Worm (Caenorhabditis elegans) whole organism, L1 larva: ENCODE measurements around the gene C39E6.2.

Experiments used
- aha-1 ChIP-seq: fragments of 150-350 bp; optimal IDR thresholded peaks from 2 replicates; lab custom pipeline; 2014; ENCODE audit warnings: missing biosample characterization, missing genetic modification characterization
- alr-1 ChIP-seq: fragments of 200-800 bp; sonication (Bioruptor generic); optimal IDR thresholded peaks from 2 replicates; lab custom pipeline; 2018; ENCODE audit warnings: borderline replicate concordance, mild to moderate bottlenecking, missing genetic modification characterization, missing compliant biosample characterization
- blmp-1 ChIP-seq: fragments of 150-350 bp; optimal IDR thresholded peaks from 2 replicates; lab custom pipeline; 2014; ENCODE audit warnings: missing biosample characterization, missing genetic modification characterization
- ceh-88 ChIP-seq: fragments of 200-800 bp; sonication (Bioruptor generic); IDR thresholded peaks from 2 replicates; pipeline ENCODE4 v1.3.6; 2022; ENCODE audit warnings: missing genetic modification characterization, missing compliant biosample characterization
- ceh-90 ChIP-seq: sonication (generic microtip); optimal IDR thresholded peaks from 2 replicates; lab custom pipeline; 2016; ENCODE audit warnings: missing genetic modification characterization, missing compliant biosample characterization
- ces-1 ChIP-seq: fragments of 150-350 bp; optimal IDR thresholded peaks from 2 replicates; lab custom pipeline; 2014; ENCODE audit warnings: missing biosample characterization, missing genetic modification reagents, missing genetic modification characterization
- dpl-1 ChIP-seq, 3 experiments: fragments of 150-350 bp in 2 of 3; sonication (generic microtip) in 1 of 3; optimal IDR thresholded peaks; 2 replicates each; lab custom pipeline; 2014 to 2017; ENCODE audit warnings: missing biosample characterization in 3 of 3, missing genetic modification characterization in 3 of 3, missing genetic modification reagents in 3 of 3
- efl-1 ChIP-seq, 4 experiments: fragments of 150-350 bp; optimal IDR thresholded peaks in 3 of 4; peaks in 1 of 4; 1 replicate in 1 of 4; 2 replicates in 3 of 4; lab custom pipeline; 2014; ENCODE audit warnings: missing biosample characterization in 2 of 4, missing genetic modification characterization in 2 of 4, missing genetic modification reagents in 2 of 4
- elt-2 ChIP-seq: sonication (generic microtip); optimal IDR thresholded peaks from 2 replicates; lab custom pipeline; 2016; ENCODE audit warnings: missing genetic modification characterization, mild to moderate bottlenecking, inconsistent platforms, missing compliant biosample characterization, missing genetic modification reagents
- grh-1 ChIP-seq: fragments of 200-800 bp; sonication (Bioruptor generic); IDR thresholded peaks from 2 replicates; pipeline ENCODE4 v1.3.6; 2022; ENCODE audit warnings: missing genetic modification reagents, missing genetic modification characterization, missing compliant biosample characterization
- hlh-17 ChIP-seq: fragments of 200-800 bp; sonication (Bioruptor generic); optimal IDR thresholded peaks from 2 replicates; lab custom pipeline; 2018; ENCODE audit warnings: missing genetic modification characterization, mild to moderate bottlenecking, missing compliant biosample characterization, moderate library complexity, borderline replicate concordance
- hpl-2 ChIP-seq: fragments of 150-350 bp; optimal IDR thresholded peaks from 2 replicates; lab custom pipeline; 2014; ENCODE audit warnings: missing biosample characterization, missing genetic modification reagents, missing genetic modification characterization
- irx-1 ChIP-seq: sonication (generic microtip); optimal IDR thresholded peaks from 2 replicates; lab custom pipeline; 2016; ENCODE audit warnings: missing genetic modification characterization, missing compliant biosample characterization
- isw-1 ChIP-seq: fragments of 200-800 bp; sonication (Bioruptor generic); IDR thresholded peaks from 2 replicates; pipeline ENCODE4 v1.3.6; 2022; ENCODE audit warnings: missing genetic modification characterization, missing compliant biosample characterization
- jun-1 ChIP-seq: fragments of 150-350 bp; optimal IDR thresholded peaks from 2 replicates; lab custom pipeline; 2014; ENCODE audit warnings: missing biosample characterization, missing genetic modification reagents, missing genetic modification characterization
- lin-14 ChIP-seq: fragments of 200-800 bp; sonication (Bioruptor generic); optimal IDR thresholded peaks from 2 replicates; lab custom pipeline; 2018; ENCODE audit warnings: mild to moderate bottlenecking, missing genetic modification characterization, moderate library complexity, missing compliant biosample characterization
- lin-35 ChIP-seq, 2 experiments: fragments of 150-350 bp; optimal IDR thresholded peaks; 2 replicates each; lab custom pipeline; 2014; ENCODE audit warnings: missing biosample characterization in 2 of 2, missing genetic modification characterization in 2 of 2, missing genetic modification reagents in 2 of 2
- lin-39 ChIP-seq: fragments of 150-350 bp; optimal IDR thresholded peaks from 2 replicates; lab custom pipeline; 2014; ENCODE audit warnings: missing biosample characterization, missing genetic modification reagents, missing genetic modification characterization
- lir-3 ChIP-seq: sonication (generic microtip); optimal IDR thresholded peaks from 2 replicates; lab custom pipeline; 2016; ENCODE audit warnings: mild to moderate bottlenecking, missing genetic modification characterization, moderate library complexity, missing compliant biosample characterization; ENCODE audit not compliant: poor library complexity
- lsy-2 ChIP-seq, 2 experiments: fragments of 150-350 bp; optimal IDR thresholded peaks; 2 replicates each; lab custom pipeline; 2014; ENCODE audit warnings: missing biosample characterization in 2 of 2, missing genetic modification characterization in 2 of 2
- mdl-1 ChIP-seq, 2 experiments: fragments of 150-350 bp; optimal IDR thresholded peaks; 2 replicates each; lab custom pipeline; 2014 to 2017; ENCODE audit warnings: missing biosample characterization in 2 of 2, missing genetic modification characterization in 2 of 2, inconsistent platforms in 1 of 2
- nhr-11 ChIP-seq: fragments of 150-350 bp; optimal IDR thresholded peaks from 2 replicates; lab custom pipeline; 2014; ENCODE audit warnings: missing biosample characterization, missing genetic modification characterization
- nhr-19 ChIP-seq: fragments of 200-800 bp; sonication (Bioruptor generic); conservative IDR thresholded peaks from 2 replicates; pipeline ENCODE4 v1.3.6; 2022; ENCODE audit warnings: missing genetic modification characterization, missing compliant biosample characterization
- nhr-20 ChIP-seq: sonication (generic microtip); optimal IDR thresholded peaks from 2 replicates; lab custom pipeline; 2016; ENCODE audit warnings: mild to moderate bottlenecking, missing genetic modification characterization, missing compliant biosample characterization
- nhr-237 ChIP-seq: fragments of 150-350 bp; optimal IDR thresholded peaks from 2 replicates; lab custom pipeline; 2014; ENCODE audit warnings: missing biosample characterization, missing genetic modification characterization
- nhr-28 ChIP-seq: fragments of 150-350 bp; optimal IDR thresholded peaks from 2 replicates; lab custom pipeline; 2014; ENCODE audit warnings: missing biosample characterization, missing genetic modification characterization
- nhr-47 ChIP-seq: sonication (generic microtip); optimal IDR thresholded peaks from 2 replicates; lab custom pipeline; 2016; ENCODE audit warnings: mild to moderate bottlenecking, missing genetic modification characterization, moderate library complexity, missing compliant biosample characterization
- nhr-71 ChIP-seq: sonication (generic microtip); optimal IDR thresholded peaks from 2 replicates; lab custom pipeline; 2016; ENCODE audit warnings: mild to moderate bottlenecking, missing genetic modification characterization, moderate library complexity, missing compliant biosample characterization
- nhr-76 ChIP-seq: sonication (generic microtip); optimal IDR thresholded peaks from 2 replicates; lab custom pipeline; 2017; ENCODE audit warnings: missing biosample characterization, missing genetic modification characterization
- nhr-85 ChIP-seq: sonication (generic microtip); peaks from one replicate; lab custom pipeline; 2016; ENCODE audit warnings: missing genetic modification characterization, inconsistent platforms, missing compliant biosample characterization
- nhr-90 ChIP-seq: sonication (generic microtip); optimal IDR thresholded peaks from 2 replicates; lab custom pipeline; 2016; ENCODE audit warnings: mild to moderate bottlenecking, missing genetic modification characterization, missing compliant biosample characterization; ENCODE audit not compliant: poor library complexity
- pag-3 ChIP-seq: sonication (generic microtip); optimal IDR thresholded peaks from 2 replicates; lab custom pipeline; 2017; ENCODE audit warnings: missing genetic modification characterization, mild to moderate bottlenecking, missing compliant biosample characterization, antibody characterized with exemption, borderline replicate concordance; ENCODE audit not compliant: insufficient read depth
- pax-3 ChIP-seq: fragments of 200-800 bp; sonication (Bioruptor generic); optimal IDR thresholded peaks from 2 replicates; lab custom pipeline; 2018; ENCODE audit warnings: mild to moderate bottlenecking, missing genetic modification characterization, moderate library complexity, missing compliant biosample characterization
- pqm-1 ChIP-seq: sonication (generic microtip); optimal IDR thresholded peaks from 3 replicates; lab custom pipeline; 2017; ENCODE audit warnings: missing biosample characterization, missing genetic modification characterization
- rnt-1 ChIP-seq: sonication (generic microtip); optimal IDR thresholded peaks from 2 replicates; lab custom pipeline; 2016; ENCODE audit warnings: mild to moderate bottlenecking, missing genetic modification characterization, moderate library complexity, missing compliant biosample characterization
- snpc-4 ChIP-seq: fragments of 150-350 bp; optimal IDR thresholded peaks from 2 replicates; lab custom pipeline; 2014; ENCODE audit warnings: missing biosample characterization, missing genetic modification characterization
- snu-23 ChIP-seq: sonication (generic microtip); optimal IDR thresholded peaks from 2 replicates; lab custom pipeline; 2016; ENCODE audit warnings: missing genetic modification characterization, missing compliant biosample characterization
- sox-4 ChIP-seq: sonication (generic microtip); optimal IDR thresholded peaks from 2 replicates; lab custom pipeline; 2016; ENCODE audit warnings: missing genetic modification characterization, missing compliant biosample characterization
- sup-37 ChIP-seq: fragments of 200-800 bp; sonication (Bioruptor generic); optimal IDR thresholded peaks from 2 replicates; lab custom pipeline; 2018; ENCODE audit warnings: mild to moderate bottlenecking, missing genetic modification characterization, missing compliant biosample characterization
- tbx-2 ChIP-seq: sonication (generic microtip); optimal IDR thresholded peaks from 2 replicates; lab custom pipeline; 2016; ENCODE audit warnings: missing genetic modification characterization, missing compliant biosample characterization
- tlp-1 ChIP-seq: fragments of 150-350 bp; optimal IDR thresholded peaks from 2 replicates; lab custom pipeline; 2014; ENCODE audit warnings: missing biosample characterization, missing genetic modification characterization
- unc-130 ChIP-seq: fragments of 150-350 bp; optimal IDR thresholded peaks from 2 replicates; lab custom pipeline; 2017; ENCODE audit warnings: missing biosample characterization, missing genetic modification characterization, inconsistent platforms
- unc-30 ChIP-seq: sonication (generic microtip); optimal IDR thresholded peaks from 2 replicates; lab custom pipeline; 2017; ENCODE audit warnings: missing biosample characterization, missing genetic modification characterization
- unc-62 ChIP-seq: fragments of 150-350 bp; optimal IDR thresholded peaks from 2 replicates; lab custom pipeline; 2014; ENCODE audit warnings: missing biosample characterization, missing genetic modification reagents, missing genetic modification characterization
- xbp-1 ChIP-seq: sonication (generic microtip); optimal IDR thresholded peaks from 2 replicates; lab custom pipeline; 2016; ENCODE audit warnings: missing genetic modification characterization, missing compliant biosample characterization
- ztf-11 ChIP-seq, 2 experiments: sonication (generic microtip); optimal IDR thresholded peaks; 2 replicates each; lab custom pipeline; 2016 to 2017; ENCODE audit warnings: missing genetic modification characterization in 2 of 2, missing biosample characterization in 1 of 2, missing compliant biosample characterization in 1 of 2

Gene C39E6.2

DNA sequence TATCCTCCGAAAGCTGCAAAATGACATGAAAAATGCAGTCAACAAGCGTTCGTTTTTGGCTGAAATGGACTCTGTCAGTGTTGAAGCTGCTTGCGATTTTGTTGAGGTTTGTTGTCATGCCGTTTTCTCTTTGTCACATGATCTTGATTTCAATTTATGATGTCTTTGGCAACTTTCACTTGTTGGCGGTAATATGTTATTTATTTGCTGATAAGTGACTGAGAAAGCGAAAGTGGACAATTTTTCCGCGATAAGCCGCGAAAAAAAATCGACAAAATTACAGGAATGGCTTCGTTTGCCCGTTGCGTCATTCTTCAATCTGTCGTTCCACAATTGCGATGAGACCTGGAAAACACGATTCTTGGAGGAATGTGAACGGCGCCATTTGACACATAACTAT is 40.4 kb upstream of the C39E6.2 start (continued):
- TF ChIP-seq tbx-2 (tag; lab: Kevin White, UChicago) (no peak), nhr-90 (tag; lab: Kevin White, UChicago) (peak; percentile 41), nhr-19 (GFP tag; lab: Robert Waterston, UW) (no peak; the same call in 1 of the 2 replicates), grh-1 (GFP tag; lab: Robert Waterston, UW) (no peak), lin-35 (GFP tag; optimal IDR thresholded peaks at IDR 0.05; lab: Kevin White, UChicago) (peak in 1 of 2 experiments; percentile 63)

DNA sequence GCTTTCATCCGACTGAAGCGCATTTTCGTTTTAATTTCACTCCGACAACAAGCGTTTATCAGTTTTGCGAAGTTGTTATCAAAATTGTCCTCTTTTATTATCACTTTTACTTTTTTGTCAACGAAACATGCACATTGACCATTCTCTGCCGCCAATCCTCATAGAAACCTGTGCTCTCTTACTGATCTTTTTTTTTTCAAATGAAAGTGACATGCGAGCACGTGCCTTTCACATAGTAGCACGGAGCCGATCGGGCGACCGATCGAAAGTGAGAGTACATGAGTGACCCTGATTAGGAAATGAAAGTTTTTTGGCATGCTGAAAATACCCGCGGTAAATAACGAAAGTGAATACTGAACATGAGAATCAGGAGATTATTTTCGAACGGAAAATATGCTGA is 39.1 kb upstream of the C39E6.2 start:
- TF ChIP-seq ztf-11 (tag; optimal IDR thresholded peaks at IDR 0.05; lab: Kevin White, UChicago) (no peak), nhr-28 (tag; lab: Kevin White, UChicago) (no peak), unc-62 (GFP tag; lab: Kevin White, UChicago) (no peak), nhr-76 (no peak), efl-1 (optimal IDR thresholded peaks at IDR 0.05; lab: Kevin White, UChicago) (no peak), efl-1 (GFP tag; optimal IDR thresholded peaks at IDR 0.05 in 1 of 2; lab: Kevin White, UChicago) (peak in 1 of 2 experiments; percentile 33), lsy-2 (tag; optimal IDR thresholded peaks at IDR 0.05; lab: Kevin White, UChicago) (peak in 1 of 2 experiments; percentile 19), alr-1 (tag; lab: Kevin White, UChicago) (no peak), nhr-11 (tag; lab: Kevin White, UChicago) (no peak), jun-1 (tag; lab: Kevin White, UChicago) (peak; percentile 28), pax-3 (tag; lab: Kevin White, UChicago) (peak; percentile 20), sup-37 (GFP tag; lab: Kevin White, UChicago) (no peak), nhr-85 (tag; lab: Kevin White, UChicago) (no peak), ceh-88 (GFP tag; lab: Robert Waterston, UW) (no peak), irx-1 (tag; lab: Kevin White, UChicago) (no peak), nhr-237 (tag; lab: Kevin White, UChicago) (no peak), nhr-20 (tag; lab: Kevin White, UChicago) (peak; percentile 17), xbp-1 (tag; lab: Kevin White, UChicago) (no peak), ceh-90 (tag; lab: Kevin White, UChicago) (no peak), pag-3 (tag; lab: Kevin White, UChicago) (no peak), lir-3 (tag; lab: Kevin White, UChicago) (no peak), pqm-1 (tag; lab: Kevin White, UChicago) (peak; percentile 77), lin-14 (GFP tag; lab: Kevin White, UChicago) (peak; percentile 18), snpc-4 (tag; lab: Kevin White, UChicago) (no peak), nhr-19 (GFP tag; lab: Robert Waterston, UW) (no peak; the same call in 1 of the 2 replicates), sox-4 (tag; lab: Kevin White, UChicago) (no peak), aha-1 (tag; lab: Kevin White, UChicago) (no peak), tlp-1 (tag; lab: Kevin White, UChicago) (no peak), lin-35 (GFP tag; optimal IDR thresholded peaks at IDR 0.05; lab: Kevin White, UChicago) (peak in 1 of 2 experiments; percentile 56), isw-1 (no peak), elt-2 (tag; lab: Kevin White, UChicago) (peak; percentile 99), nhr-47 (no peak), blmp-1 (peak; percentile 80), dpl-1 (GFP tag; optimal IDR thresholded peaks at IDR 0.05; lab: Kevin White, UChicago) (no peak), hpl-2 (GFP tag; lab: Kevin White, UChicago) (no peak), snu-23 (GFP tag; lab: Kevin White, UChicago) (no peak), nhr-90 (tag; lab: Kevin White, UChicago) (peak; percentile 36), ces-1 (GFP tag; lab: Kevin White, UChicago) (no peak), nhr-71 (peak; percentile 57), hlh-17 (GFP tag; lab: Kevin White, UChicago) (no peak), unc-130 (tag; lab: Kevin White, UChicago) (no peak), lin-39 (tag; lab: Kevin White, UChicago) (no peak), mdl-1 (tag; optimal IDR thresholded peaks at IDR 0.05; lab: Kevin White, UChicago) (peak in 1 of 2 experiments; percentile 27), unc-30 (tag; lab: Kevin White, UChicago) (no peak), rnt-1 (no peak)
